Worm (Caenorhabditis elegans): Measurements from ENCODE around the gene C06B3.6.

ce11 chrV:13862505-13862904 lies 46.3 kb downstream of the C06B3.6 start, which contains the start of gene srx-137:
- TF ChIP-seq W03F9.2 (tag; optimal IDR thresholded peaks at IDR 0.05) (no peak), dao-5 (tag; optimal IDR thresholded peaks at IDR 0.05) (no peak)

All from whole organism, L4/young adult.